Fruit fly (Drosophila melanogaster) whole organism, embryonic: ENCODE results near the gene CG43799.

ENCODE experiments used
- CG10267 ChIP-seq: fragments of 200-800 bp; sonication (Bioruptor generic); optimal IDR thresholded peaks from 2 replicates; lab custom pipeline; 2018; ENCODE audit warnings: missing biosample characterization, mild to moderate bottlenecking, missing genetic modification characterization, moderate library complexity
- CG10431 ChIP-seq: fragments of 200-800 bp; sonication (Bioruptor generic); optimal IDR thresholded peaks from 3 replicates; lab custom pipeline; 2018; ENCODE audit warnings: missing biosample characterization, mild to moderate bottlenecking, missing genetic modification characterization
- CG10654 ChIP-seq: fragments of 200-800 bp; sonication (Bioruptor generic); optimal IDR thresholded peaks from 2 replicates; lab custom pipeline; 2016; ENCODE audit warnings: missing biosample characterization, missing genetic modification characterization
- CG11247 ChIP-seq: fragments of 200-800 bp; sonication (Bioruptor generic); IDR thresholded peaks from 2 replicates; pipeline ENCODE4 v1.3.6; 2022; ENCODE audit warnings: missing biosample characterization, missing genetic modification characterization
- CG13287 ChIP-seq: fragments of 200-800 bp; sonication (Bioruptor generic); IDR thresholded peaks from 2 replicates; pipeline ENCODE4 v1.3.6; 2022; ENCODE audit warnings: missing biosample characterization, missing genetic modification characterization; ENCODE audit not compliant: partially characterized antibody
- CG13296 ChIP-seq: fragments of 200-800 bp; sonication (Bioruptor generic); optimal IDR thresholded peaks from 3 replicates; lab custom pipeline; 2018; ENCODE audit warnings: missing biosample characterization, mild to moderate bottlenecking, missing genetic modification characterization
- CG16779 ChIP-seq: fragments of 200-800 bp; sonication (Bioruptor generic); IDR thresholded peaks from 2 replicates; pipeline ENCODE4 v1.3.6; 2022; ENCODE audit warnings: missing biosample characterization, missing genetic modification characterization
- CG2678 ChIP-seq: fragments of 200-800 bp; sonication (Bioruptor generic); optimal IDR thresholded peaks from 3 replicates; lab custom pipeline; 2019; ENCODE audit warnings: missing biosample characterization, mild to moderate bottlenecking, missing genetic modification characterization, moderate library complexity
- CG31441 ChIP-seq: fragments of 200-800 bp; sonication (Bioruptor generic); IDR thresholded peaks from 2 replicates; pipeline ENCODE4 v1.3.6; 2022; ENCODE audit warnings: missing biosample characterization, missing genetic modification characterization
- CG3407 ChIP-seq: fragments of 200-800 bp; sonication (Bioruptor generic); optimal IDR thresholded peaks from 2 replicates; lab custom pipeline; 2018; ENCODE audit warnings: missing biosample characterization, mild to moderate bottlenecking, missing genetic modification characterization
- CG34224 ChIP-seq: fragments of 200-800 bp; sonication (Bioruptor generic); IDR thresholded peaks from 3 replicates; pipeline ENCODE4 v1.3.6; 2022; ENCODE audit warnings: missing biosample characterization, missing genetic modification characterization; ENCODE audit not compliant: partially characterized antibody
- CG3726 ChIP-seq: fragments of 200-800 bp; sonication (Bioruptor generic); IDR thresholded peaks from 3 replicates; pipeline ENCODE4, ENCODE4 v1.3.6; 2022; ENCODE audit warnings: missing biosample characterization, missing genetic modification characterization
- CG4424 ChIP-seq: fragments of 200-800 bp; sonication (Bioruptor generic); optimal IDR thresholded peaks from 3 replicates; lab custom pipeline; 2016; ENCODE audit warnings: missing biosample characterization, missing genetic modification characterization
- CG7839 ChIP-seq: fragments of 200-800 bp; sonication (Bioruptor generic); optimal IDR thresholded peaks from 3 replicates; lab custom pipeline; 2018; ENCODE audit warnings: missing biosample characterization, mild to moderate bottlenecking, missing genetic modification characterization, moderate library complexity
- CoRest ChIP-seq: fragments of 200-800 bp; sonication (Bioruptor generic); optimal IDR thresholded peaks from 3 replicates; lab custom pipeline; 2018; ENCODE audit warnings: missing biosample characterization, mild to moderate bottlenecking, missing genetic modification characterization, moderate library complexity
- Dbx ChIP-seq: fragments of 200-800 bp; sonication (Bioruptor generic); IDR thresholded peaks from 3 replicates; pipeline ENCODE4 v1.3.6; 2022; ENCODE audit warnings: missing biosample characterization, missing genetic modification characterization
- Dek ChIP-seq: fragments of 200-800 bp; sonication (Bioruptor generic); optimal IDR thresholded peaks from 3 replicates; lab custom pipeline; 2019; ENCODE audit warnings: missing biosample characterization, mild to moderate bottlenecking, missing genetic modification characterization, moderate library complexity
- Doc3 ChIP-seq: fragments of 200-800 bp; sonication (Bioruptor generic); IDR thresholded peaks from 3 replicates; pipeline ENCODE4 v1.3.6; 2022; ENCODE audit warnings: missing biosample characterization, missing genetic modification characterization; ENCODE audit not compliant: partially characterized antibody
- Ets65A ChIP-seq: fragments of 200-800 bp; sonication (Bioruptor generic); peaks from one replicate; lab custom pipeline; 2016; ENCODE audit warnings: missing biosample characterization, missing genetic modification characterization
- HLHmδ ChIP-seq: fragments of 200-800 bp; sonication (Bioruptor generic); optimal IDR thresholded peaks from 2 replicates; lab custom pipeline; 2018; ENCODE audit warnings: missing biosample characterization, mild to moderate bottlenecking, missing genetic modification characterization, moderate library complexity
- HmgZ ChIP-seq: fragments of 200-800 bp; sonication (Bioruptor generic); optimal IDR thresholded peaks from 2 replicates; lab custom pipeline; 2018; ENCODE audit warnings: missing biosample characterization, mild to moderate bottlenecking, missing genetic modification characterization
- MBD-R2 ChIP-seq: fragments of 200-800 bp; sonication (Bioruptor generic); IDR thresholded peaks from 2 replicates; pipeline ENCODE4 v1.3.6; 2022; ENCODE audit warnings: missing biosample characterization, missing genetic modification characterization
- Mes4 ChIP-seq: fragments of 200-800 bp; sonication (Bioruptor generic); optimal IDR thresholded peaks from 2 replicates; lab custom pipeline; 2016; ENCODE audit warnings: missing biosample characterization, missing genetic modification characterization
- NFAT ChIP-seq: fragments of 200-800 bp; sonication (Bioruptor generic); IDR thresholded peaks from 2 replicates; pipeline ENCODE4 v1.3.6; 2022; ENCODE audit warnings: missing biosample characterization, missing genetic modification characterization
- NfI ChIP-seq: fragments of 200-800 bp; sonication (Bioruptor generic); optimal IDR thresholded peaks from 3 replicates; lab custom pipeline; 2018; ENCODE audit warnings: missing biosample characterization, mild to moderate bottlenecking, missing genetic modification characterization, moderate library complexity
- Side ChIP-seq: fragments of 200-800 bp; sonication (Bioruptor generic); optimal IDR thresholded peaks from 2 replicates; lab custom pipeline; 2016; ENCODE audit warnings: missing biosample characterization, missing genetic modification characterization
- Six4 ChIP-seq: fragments of 200-800 bp; sonication (Bioruptor generic); optimal IDR thresholded peaks from 2 replicates; lab custom pipeline; 2016; ENCODE audit warnings: missing biosample characterization, missing genetic modification characterization
- Spps ChIP-seq: fragments of 200-800 bp; sonication (Bioruptor generic); optimal IDR thresholded peaks from 2 replicates; lab custom pipeline; 2018; ENCODE audit warnings: missing biosample characterization, mild to moderate bottlenecking, missing genetic modification characterization
- Stat92E ChIP-seq, 3 experiments: fragments of >200 bp in 2 of 3; fragments of 200-800 bp in 1 of 3; sonication (Bioruptor generic) in 1 of 3; optimal IDR thresholded peaks; 2 replicates each; lab custom pipeline; 2017 to 2019; ENCODE audit warnings: missing biosample characterization in 3 of 3, missing genetic modification characterization in 3 of 3, mild to moderate bottlenecking in 1 of 3, moderate library complexity in 1 of 3
- Xrp1 ChIP-seq: fragments of 200-800 bp; sonication (Bioruptor generic); IDR thresholded peaks from 2 replicates; pipeline ENCODE4 v1.3.6; 2022; ENCODE audit warnings: missing biosample characterization, missing genetic modification characterization
- az2 ChIP-seq: fragments of 200-800 bp; sonication (Bioruptor generic); optimal IDR thresholded peaks from 3 replicates; lab custom pipeline; 2016; ENCODE audit warnings: missing biosample characterization, missing genetic modification characterization
- cad ChIP-seq: fragments of >200 bp; optimal IDR thresholded peaks from 2 replicates; lab custom pipeline; 2017; ENCODE audit warnings: missing biosample characterization, missing genetic modification characterization
- dm ChIP-seq: fragments of 200-800 bp; sonication (Bioruptor generic); optimal IDR thresholded peaks from 3 replicates; lab custom pipeline; 2016; ENCODE audit warnings: missing biosample characterization, missing genetic modification characterization
- emc ChIP-seq: fragments of 200-800 bp; sonication (Bioruptor generic); optimal IDR thresholded peaks from 2 replicates; lab custom pipeline; 2016; ENCODE audit warnings: missing biosample characterization, missing genetic modification characterization
- ewg ChIP-seq: fragments of 200-800 bp; sonication (Bioruptor generic); optimal IDR thresholded peaks from 3 replicates; lab custom pipeline; 2017; ENCODE audit warnings: mild to moderate bottlenecking, missing biosample characterization, missing genetic modification reagents, missing genetic modification characterization
- fru ChIP-seq: fragments of >200 bp; optimal IDR thresholded peaks from 2 replicates; lab custom pipeline; 2017
- gcm ChIP-seq: fragments of 200-800 bp; sonication (Bioruptor generic); optimal IDR thresholded peaks from 2 replicates; lab custom pipeline; 2019; ENCODE audit warnings: missing biosample characterization, mild to moderate bottlenecking, missing genetic modification characterization, moderate library complexity
- gfzf ChIP-seq: fragments of 200-800 bp; sonication (Bioruptor generic); optimal IDR thresholded peaks from 2 replicates; lab custom pipeline; 2016; ENCODE audit warnings: missing biosample characterization, mild to moderate bottlenecking, missing genetic modification characterization, moderate library complexity
- gsb-n ChIP-seq: fragments of 200-800 bp; sonication (Bioruptor generic); optimal IDR thresholded peaks from 3 replicates; lab custom pipeline; 2018; ENCODE audit warnings: missing biosample characterization, mild to moderate bottlenecking, missing genetic modification characterization
- h ChIP-seq: fragments of >200 bp; optimal IDR thresholded peaks from 2 replicates; lab custom pipeline; 2017
- hbn ChIP-seq: fragments of 200-800 bp; sonication (Bioruptor generic); IDR thresholded peaks from 2 replicates; pipeline ENCODE4 v1.3.6; 2022; ENCODE audit warnings: missing biosample characterization, missing genetic modification characterization; ENCODE audit not compliant: partially characterized antibody
- nmo ChIP-seq: fragments of 200-800 bp; sonication (Bioruptor generic); optimal IDR thresholded peaks from 2 replicates; lab custom pipeline; 2018; ENCODE audit warnings: missing biosample characterization, mild to moderate bottlenecking, missing genetic modification characterization, moderate library complexity
- odd ChIP-seq: fragments of 200-800 bp; sonication (Bioruptor generic); optimal IDR thresholded peaks from 2 replicates; lab custom pipeline; 2017; ENCODE audit warnings: missing biosample characterization, mild to moderate bottlenecking, missing genetic modification characterization
- otp ChIP-seq: fragments of 200-800 bp; sonication (Bioruptor generic); IDR thresholded peaks from 3 replicates; pipeline ENCODE4, ENCODE4 v1.3.6; 2022; ENCODE audit warnings: missing biosample characterization, missing genetic modification characterization
- pita ChIP-seq: fragments of 200-800 bp; sonication (Bioruptor generic); optimal IDR thresholded peaks from 2 replicates; lab custom pipeline; 2017; ENCODE audit warnings: missing biosample characterization, mild to moderate bottlenecking, missing genetic modification characterization
- stwl ChIP-seq: fragments of 200-800 bp; sonication (Bioruptor generic); optimal IDR thresholded peaks from 3 replicates; lab custom pipeline; 2018; ENCODE audit warnings: missing biosample characterization, mild to moderate bottlenecking, missing genetic modification characterization, moderate library complexity
- tll ChIP-seq, 2 experiments: fragments of 200-800 bp in 1 of 2; fragments of >200 bp in 1 of 2; sonication (Bioruptor generic) in 1 of 2; optimal IDR thresholded peaks; 2 replicates each; lab custom pipeline; 2017 to 2019; ENCODE audit warnings: missing biosample characterization in 2 of 2, missing genetic modification characterization in 2 of 2, mild to moderate bottlenecking in 1 of 2, moderate library complexity in 1 of 2
- tna ChIP-seq: fragments of 200-800 bp; sonication (Bioruptor generic); IDR thresholded peaks from 2 replicates; pipeline ENCODE4 v1.3.6; 2022; ENCODE audit warnings: missing biosample characterization, missing genetic modification characterization; ENCODE audit not compliant: partially characterized antibody
- unc-4 ChIP-seq: fragments of 200-800 bp; sonication (Bioruptor generic); IDR thresholded peaks from 2 replicates; pipeline ENCODE4 v1.3.6; 2022; ENCODE audit warnings: missing biosample characterization, missing genetic modification characterization; ENCODE audit not compliant: partially characterized antibody
- z ChIP-seq: fragments of 200-800 bp; sonication (Bioruptor generic); IDR thresholded peaks from 3 replicates; pipeline ENCODE4 v1.3.6; 2022; ENCODE audit warnings: missing biosample characterization, missing genetic modification characterization
- zf30C ChIP-seq: fragments of 200-800 bp; sonication (Bioruptor generic); optimal IDR thresholded peaks from 3 replicates; lab custom pipeline; 2018; ENCODE audit warnings: missing biosample characterization, mild to moderate bottlenecking, missing genetic modification characterization

Gene CG43799

DNA sequence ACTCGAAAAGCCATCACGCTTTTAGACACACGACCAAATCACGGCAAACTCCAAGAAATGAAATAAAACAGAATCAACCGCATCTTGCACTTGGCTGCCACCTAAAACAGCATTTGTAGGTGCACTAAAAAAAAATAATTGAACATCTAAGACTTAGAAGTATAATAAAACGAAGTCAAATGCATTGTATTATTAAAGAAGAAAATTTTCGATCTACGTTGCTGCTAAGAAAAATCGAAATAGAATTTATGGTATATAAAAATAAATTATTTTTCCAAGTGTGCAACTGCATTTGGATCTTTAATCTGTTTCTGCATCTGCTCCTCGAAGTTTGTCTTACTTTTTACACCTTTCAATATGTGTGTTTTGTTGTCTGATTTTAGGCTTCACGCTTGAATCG, 42.7 kb downstream of the CG43799 start (continued):
- TF ChIP-seq CG31441 (GFP tag; lab: Robert Waterston, UW): peak; percentile 68
- TF ChIP-seq Side (GFP tag; lab: Kevin White, UChicago): no peak
- peak; percentile 50 for TF ChIP-seq CG2678 (tag; lab: Kevin White, UChicago)
- no peak for TF ChIP-seq CG34224 (GFP tag; lab: Robert Waterston, UW)
- peak; percentile 54 for TF ChIP-seq CG4424 (GFP tag; lab: Kevin White, UChicago)
- TF ChIP-seq CG13296 (GFP tag; lab: Kevin White, UChicago): no peak
- no peak for TF ChIP-seq unc-4 (GFP tag; lab: Robert Waterston, UW)
- TF ChIP-seq CG7839: peak; percentile 68
- 0 out of 3 replicates have a peak, but pooled peaks have one; percentile 13 for TF ChIP-seq otp (GFP tag; lab: Robert Waterston, UW)
- peak; percentile 84 for TF ChIP-seq gsb-n (tag; lab: Kevin White, UChicago)
- TF ChIP-seq z (GFP tag; lab: Robert Waterston, UW): no peak
- TF ChIP-seq tll (GFP tag; optimal IDR thresholded peaks at IDR 0.05; lab: Kevin White, UChicago): no peak
- TF ChIP-seq fru (lab: Kevin White, UChicago): no peak
- TF ChIP-seq CG3407 (GFP tag; lab: Kevin White, UChicago): peak; percentile 24
- peak; percentile 83 for TF ChIP-seq Xrp1
- no peak for TF ChIP-seq gfzf (GFP tag; lab: Kevin White, UChicago)
- peak; percentile 22 for TF ChIP-seq stwl (tag; lab: Kevin White, UChicago)
- no peak for TF ChIP-seq tna (GFP tag; lab: Robert Waterston, UW)
- peak in 1 of 3 experiments; percentile 58 for TF ChIP-seq Stat92E (GFP tag; optimal IDR thresholded peaks at IDR 0.05; lab: Kevin White, UChicago)
- TF ChIP-seq Dbx (GFP tag; lab: Robert Waterston, UW): no peak
- no peak for TF ChIP-seq NFAT (GFP tag; lab: Robert Waterston, UW)
- TF ChIP-seq gcm (GFP tag; lab: Kevin White, UChicago): peak; percentile 50
- TF ChIP-seq Dek (tag; lab: Kevin White, UChicago): no peak
- no peak for TF ChIP-seq Mes4
- no peak for TF ChIP-seq emc (GFP tag; lab: Kevin White, UChicago)
- TF ChIP-seq nmo (GFP tag; lab: Kevin White, UChicago): peak; percentile 76
- TF ChIP-seq ewg: peak; percentile 18
- no peak for TF ChIP-seq MBD-R2 (GFP tag; lab: Robert Waterston, UW)
- no peak for TF ChIP-seq HmgZ
- TF ChIP-seq odd: no peak
- TF ChIP-seq CG10654 (GFP tag; lab: Kevin White, UChicago): no peak
- TF ChIP-seq Ets65A (GFP tag; lab: Kevin White, UChicago): no peak
- no peak for TF ChIP-seq h (lab: Kevin White, UChicago)
- TF ChIP-seq CG16779 (GFP tag; lab: Robert Waterston, UW): no peak
- TF ChIP-seq NfI (GFP tag; lab: Kevin White, UChicago): no peak
- peak; percentile 74 for TF ChIP-seq CG10267
- no peak for TF ChIP-seq pita (GFP tag; lab: Kevin White, UChicago)
- TF ChIP-seq CoRest (tag; lab: Kevin White, UChicago): peak; percentile 45
- TF ChIP-seq hbn (GFP tag; lab: Robert Waterston, UW): no peak
- TF ChIP-seq CG10431 (GFP tag; lab: Kevin White, UChicago): no peak
- no peak for TF ChIP-seq dm (GFP tag; lab: Kevin White, UChicago)
- TF ChIP-seq HLHmδ (GFP tag; lab: Kevin White, UChicago): no peak
- TF ChIP-seq Doc3 (GFP tag; lab: Robert Waterston, UW): no peak
- peak; percentile 39 for TF ChIP-seq Six4 (GFP tag; lab: Kevin White, UChicago)
- no peak for TF ChIP-seq cad (GFP tag; lab: Kevin White, UChicago)
- TF ChIP-seq CG11247 (GFP tag; lab: Robert Waterston, UW): no peak
- TF ChIP-seq Spps (tag; lab: Kevin White, UChicago): peak; percentile 74
- TF ChIP-seq zf30C (GFP tag; lab: Kevin White, UChicago): peak; percentile 37
- no peak for TF ChIP-seq CG13287
- 0 out of 3 replicates have a peak, but pooled peaks have one; percentile 38 for TF ChIP-seq CG3726 (GFP tag; lab: Robert Waterston, UW)
- peak; percentile 54 for TF ChIP-seq az2 (GFP tag; lab: Kevin White, UChicago)
